Worm (Caenorhabditis elegans): ENCODE results near the gene F48G7.13.

- TF ChIP-seq ZK546.5 (tag; optimal IDR thresholded peaks at IDR 0.05), result no peak
- TF ChIP-seq nhr-25 (tag; optimal IDR thresholded peaks at IDR 0.05), result no peak
- TF ChIP-seq nhr-237 (tag; optimal IDR thresholded peaks at IDR 0.05), result no peak
Measured at ce11 chrV:664337-664847, 49.0 kb downstream of the F48G7.13 start, which contains the start of the genes F31F4.11 and srh-266.
